Fruit fly (Drosophila melanogaster): ENCODE data around the gene mip130.
A peak's percentile ranks its signal among the peaks of the same experiment; 100 is the strongest.

Gene mip130

DNA sequence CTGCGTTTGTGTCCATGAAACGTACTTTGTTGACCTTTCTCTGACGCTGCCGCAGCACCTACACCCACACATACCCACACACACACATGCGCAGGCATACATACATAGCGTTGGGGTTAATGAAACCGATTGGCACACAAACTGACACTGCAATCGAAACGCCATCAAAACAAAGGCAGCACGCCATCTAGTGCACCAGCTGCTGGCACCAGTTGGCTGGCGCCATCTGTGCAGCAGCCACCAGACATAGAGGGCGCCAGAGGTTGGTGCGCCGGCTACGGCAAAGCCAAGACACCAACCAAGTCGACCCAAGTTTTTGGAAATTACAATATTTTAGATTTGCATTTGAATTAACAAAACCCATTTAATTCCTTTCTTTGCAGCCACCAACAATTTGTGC is 44.9 kb downstream of the mip130 start:
- TF ChIP-seq tai (GFP tag; optimal IDR thresholded peaks at IDR 0.05): peak; percentile 34
- TF ChIP-seq h (GFP tag; optimal IDR thresholded peaks at IDR 0.05): peak; percentile 55
- no peak for TF ChIP-seq GATAd (GFP tag; optimal IDR thresholded peaks at IDR 0.05)
- no peak for TF ChIP-seq Abd-B (GFP tag; optimal IDR thresholded peaks at IDR 0.05)
- TF ChIP-seq fru (GFP tag; optimal IDR thresholded peaks at IDR 0.05): peak; percentile 40
- TF ChIP-seq OdsH (GFP tag; optimal IDR thresholded peaks at IDR 0.05): no peak
- no peak for TF ChIP-seq Dfd (GFP tag; optimal IDR thresholded peaks at IDR 0.05)
- peak; percentile 6 for TF ChIP-seq Myc (optimal IDR thresholded peaks at IDR 0.05)
- TF ChIP-seq dsf (GFP tag; optimal IDR thresholded peaks at IDR 0.05; ENCODE audit: borderline replicate concordance): no peak
- no peak for TF ChIP-seq Rel (GFP tag; optimal IDR thresholded peaks at IDR 0.05)
- TF ChIP-seq Rel (tag; optimal IDR thresholded peaks at IDR 0.05): no peak
- TF ChIP-seq dmrt93B (GFP tag; optimal IDR thresholded peaks at IDR 0.05): peak; percentile 47
- TF ChIP-seq HLH106 (tag; optimal IDR thresholded peaks at IDR 0.05): peak; percentile 53
- no peak for TF ChIP-seq lola (GFP tag; optimal IDR thresholded peaks at IDR 0.05)
- TF ChIP-seq Hnf4 (GFP tag; optimal IDR thresholded peaks at IDR 0.05): peak; percentile 24
- TF ChIP-seq ey (GFP tag; optimal IDR thresholded peaks at IDR 0.05): peak; percentile 45
- TF ChIP-seq Jra (GFP tag; optimal IDR thresholded peaks at IDR 0.05): no peak
- TF ChIP-seq psq (GFP tag; optimal IDR thresholded peaks at IDR 0.05): peak; percentile 38
- no peak for TF ChIP-seq pan (optimal IDR thresholded peaks at IDR 0.05)
- peak; percentile 45 for TF ChIP-seq br (GFP tag; optimal IDR thresholded peaks at IDR 0.05)
- TF ChIP-seq CrebA (GFP tag; optimal IDR thresholded peaks at IDR 0.05; ENCODE audit: borderline replicate concordance): no peak
- peak; percentile 60 for TF ChIP-seq Hr83 (GFP tag; optimal IDR thresholded peaks at IDR 0.05; ENCODE audit: poor library complexity, severe bottlenecking)
- TF ChIP-seq usp (GFP tag; optimal IDR thresholded peaks at IDR 0.05): no peak
- TF ChIP-seq foxo (GFP tag; optimal IDR thresholded peaks at IDR 0.05): peak in 1 of 2 experiments; percentile 80
- TF ChIP-seq rgr (GFP tag; optimal IDR thresholded peaks at IDR 0.05): peak; percentile 46

DNA sequence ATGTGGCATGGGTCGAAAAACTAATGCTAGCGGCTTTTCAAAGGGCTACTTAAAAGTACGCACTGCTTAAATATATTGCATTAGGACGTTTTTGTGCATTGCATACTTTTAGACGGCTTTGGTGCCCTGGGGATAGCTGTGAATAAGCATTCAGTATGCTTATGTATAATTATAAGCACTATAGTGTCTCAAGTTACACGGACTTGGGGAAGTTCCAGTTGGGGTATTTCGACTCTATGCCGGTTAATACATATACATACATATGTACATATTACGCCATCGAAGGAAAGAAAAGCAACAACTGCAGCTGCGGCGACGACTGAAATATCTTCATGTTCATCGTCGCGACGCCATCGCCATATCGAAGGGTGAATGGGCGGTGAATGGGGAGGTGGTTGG is 55.2 kb downstream of the mip130 start:
- TF ChIP-seq Myc (optimal IDR thresholded peaks at IDR 0.05) (peak; percentile 19), Vsx2 (GFP tag; optimal IDR thresholded peaks at IDR 0.05; ENCODE audit: partially characterized antibody) (no peak)

DNA sequence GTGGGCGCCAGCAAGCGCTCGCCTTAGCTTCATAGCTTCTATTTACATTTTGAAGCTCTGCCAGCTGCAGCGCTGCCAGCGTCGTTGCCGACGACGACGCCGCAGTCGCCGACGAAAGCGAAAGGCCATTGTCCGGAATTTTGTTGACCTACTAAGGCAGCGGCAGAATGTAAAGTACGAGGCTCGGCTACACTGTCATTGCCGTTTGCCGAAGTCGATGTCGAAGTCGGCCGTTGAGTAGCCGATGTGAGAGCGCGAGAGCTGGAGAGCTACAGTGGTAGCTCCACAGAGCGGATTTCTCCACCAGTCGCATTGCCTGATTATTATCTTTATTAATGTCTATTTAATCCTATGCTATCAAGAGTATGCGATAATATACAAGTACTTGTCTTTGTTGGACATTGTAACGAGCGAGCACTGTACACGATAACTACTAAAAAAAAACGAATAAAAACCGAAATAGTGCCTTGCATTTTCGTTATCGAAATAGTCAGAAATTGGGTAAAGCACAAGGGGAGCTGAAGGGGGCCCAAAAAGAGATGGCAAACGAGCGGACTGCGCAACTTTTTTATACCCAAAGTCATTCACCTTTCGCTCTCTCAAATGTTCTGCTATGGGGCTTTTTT is 55.7 kb downstream of the mip130 start:
- peak; percentile 15 for TF ChIP-seq brk (GFP tag; optimal IDR thresholded peaks at IDR 0.05)
- TF ChIP-seq br (GFP tag; optimal IDR thresholded peaks at IDR 0.05): peak; percentile 75
- TF ChIP-seq Dif (GFP tag; optimal IDR thresholded peaks at IDR 0.05; ENCODE audit: partially characterized antibody): no peak
- TF ChIP-seq pan (optimal IDR thresholded peaks at IDR 0.05): no peak
- TF ChIP-seq dsf (GFP tag; optimal IDR thresholded peaks at IDR 0.05; ENCODE audit: borderline replicate concordance): no peak
- peak; percentile 60 for TF ChIP-seq sage (GFP tag; optimal IDR thresholded peaks at IDR 0.05)
- TF ChIP-seq dl (GFP tag; optimal IDR thresholded peaks at IDR 0.05; ENCODE audit: insufficient read depth in 1 of 2, partially characterized antibody in 2 of 2): no peak
- TF ChIP-seq lola (GFP tag; optimal IDR thresholded peaks at IDR 0.05): no peak
- peak; percentile 74 for TF ChIP-seq Hnf4 (GFP tag; optimal IDR thresholded peaks at IDR 0.05)
- TF ChIP-seq Abd-B (GFP tag; optimal IDR thresholded peaks at IDR 0.05): no peak
- TF ChIP-seq CG9705 (GFP tag; optimal IDR thresholded peaks at IDR 0.05): peak; percentile 26
- TF ChIP-seq sv (GFP tag; optimal IDR thresholded peaks at IDR 0.05): peak; percentile 74
- peak; percentile 42 for TF ChIP-seq dmrt93B (GFP tag; optimal IDR thresholded peaks at IDR 0.05)
- TF ChIP-seq Vsx2 (GFP tag; optimal IDR thresholded peaks at IDR 0.05; ENCODE audit: partially characterized antibody): no peak
- TF ChIP-seq OdsH (GFP tag; optimal IDR thresholded peaks at IDR 0.05): peak; percentile 73
- peak; percentile 56 for TF ChIP-seq Jra (GFP tag; optimal IDR thresholded peaks at IDR 0.05)
- no peak for TF ChIP-seq N (GFP tag; optimal IDR thresholded peaks at IDR 0.05)
- no peak for TF ChIP-seq Hr78 (GFP tag; optimal IDR thresholded peaks at IDR 0.05)
- peak; percentile 7 for TF ChIP-seq Hr83 (GFP tag; optimal IDR thresholded peaks at IDR 0.05; ENCODE audit: poor library complexity, severe bottlenecking)
- TF ChIP-seq usp (GFP tag; optimal IDR thresholded peaks at IDR 0.05): no peak
- peak; percentile 63 for TF ChIP-seq woc (GFP tag; optimal IDR thresholded peaks at IDR 0.05)
- no peak for TF ChIP-seq GATAd (GFP tag; optimal IDR thresholded peaks at IDR 0.05)
- TF ChIP-seq CG32264 (GFP tag; optimal IDR thresholded peaks at IDR 0.05): peak; percentile 37
- no peak for TF ChIP-seq Dfd (GFP tag; optimal IDR thresholded peaks at IDR 0.05)
- TF ChIP-seq CrebA (GFP tag; optimal IDR thresholded peaks at IDR 0.05; ENCODE audit: borderline replicate concordance): no peak
- TF ChIP-seq Sp1 (GFP tag; optimal IDR thresholded peaks at IDR 0.05): peak; percentile 65
- peak; percentile 68 for TF ChIP-seq HLH106 (tag; optimal IDR thresholded peaks at IDR 0.05)
- peak; percentile 75 for TF ChIP-seq psq (GFP tag; optimal IDR thresholded peaks at IDR 0.05)
- TF ChIP-seq jim (GFP tag; optimal IDR thresholded peaks at IDR 0.05): no peak
- TF ChIP-seq Rel (GFP tag; optimal IDR thresholded peaks at IDR 0.05): no peak
- TF ChIP-seq Rel (tag; optimal IDR thresholded peaks at IDR 0.05): peak; percentile 40
- TF ChIP-seq rgr (GFP tag; optimal IDR thresholded peaks at IDR 0.05): peak; percentile 76
- peak; percentile 84 for TF ChIP-seq ey (GFP tag; optimal IDR thresholded peaks at IDR 0.05)
- TF ChIP-seq foxo (GFP tag; optimal IDR thresholded peaks at IDR 0.05): peak in 1 of 2 experiments; percentile 83
- TF ChIP-seq Myc (optimal IDR thresholded peaks at IDR 0.05): no peak
- peak; percentile 82 for TF ChIP-seq h (GFP tag; optimal IDR thresholded peaks at IDR 0.05)
- TF ChIP-seq fru (GFP tag; optimal IDR thresholded peaks at IDR 0.05): peak; percentile 86
- TF ChIP-seq Mio (GFP tag; optimal IDR thresholded peaks at IDR 0.05): no peak
- peak; percentile 67 for TF ChIP-seq tai (GFP tag; optimal IDR thresholded peaks at IDR 0.05)
